Worm (Caenorhabditis elegans) whole organism, young adult: ENCODE results near the gene C48D1.9.

Source experiments
- B0035.1 ChIP-seq: sonication (generic microtip); optimal IDR thresholded peaks from 2 replicates; lab custom pipeline; 2016; ENCODE audit warnings: missing genetic modification characterization, mild to moderate bottlenecking, missing compliant biosample characterization, missing genotype, missing genetic modification reagents
- C17E4.6 ChIP-seq: fragments of 200-800 bp; sonication (Bioruptor generic); IDR thresholded peaks from 2 replicates; pipeline ENCODE4 v1.3.6; 2022; ENCODE audit warnings: missing genetic modification reagents, missing genetic modification characterization, missing compliant biosample characterization
- F37B4.10 ChIP-seq: fragments of 200-800 bp; sonication (Bioruptor generic); IDR thresholded peaks from 2 replicates; pipeline ENCODE4 v1.3.6; 2022; ENCODE audit warnings: missing genetic modification characterization, missing compliant biosample characterization
- F52B5.7 ChIP-seq: sonication (generic microtip); optimal IDR thresholded peaks from 2 replicates; lab custom pipeline; 2016; ENCODE audit warnings: mild to moderate bottlenecking, missing genetic modification characterization, missing compliant biosample characterization
- F57C9.4 ChIP-seq: sonication (generic microtip); optimal IDR thresholded peaks from 2 replicates; lab custom pipeline; 2017; ENCODE audit warnings: mild to moderate bottlenecking, missing genetic modification characterization, missing compliant biosample characterization
- T26A5.8 ChIP-seq: sonication (generic microtip); optimal IDR thresholded peaks from 2 replicates; lab custom pipeline; 2016; ENCODE audit warnings: missing genetic modification characterization, missing compliant biosample characterization
- Y53G8AR.9 ChIP-seq: fragments of 200-800 bp; sonication (Bioruptor generic); conservative IDR thresholded peaks from 2 replicates; pipeline ENCODE4 v1.3.6; 2022; ENCODE audit warnings: missing genetic modification reagents, missing genetic modification characterization, missing compliant biosample characterization
- Y56A3A.18 ChIP-seq: fragments of 200-800 bp; sonication (Bioruptor generic); IDR thresholded peaks from 2 replicates; pipeline ENCODE4 v1.3.6; 2022; ENCODE audit warnings: missing genetic modification reagents, missing genetic modification characterization, missing compliant biosample characterization
- Y79H2A.3 ChIP-seq: fragments of 200-800 bp; sonication (Bioruptor generic); conservative IDR thresholded peaks from 2 replicates; pipeline ENCODE4 v1.3.6; 2022; ENCODE audit warnings: missing genetic modification reagents, missing genetic modification characterization, missing compliant biosample characterization
- Y95B8A.8 ChIP-seq: fragments of 200-800 bp; sonication (Bioruptor generic); IDR thresholded peaks from 2 replicates; pipeline ENCODE4 v1.3.6; 2022; ENCODE audit warnings: missing genetic modification reagents, missing genetic modification characterization, missing compliant biosample characterization
- ZK185.1 ChIP-seq: sonication (generic microtip); optimal IDR thresholded peaks from 2 replicates; lab custom pipeline; 2016; ENCODE audit warnings: mild to moderate bottlenecking, missing genetic modification characterization, missing compliant biosample characterization; ENCODE audit not compliant: poor library complexity, severe bottlenecking
- akir-1 ChIP-seq: fragments of 200-800 bp; sonication (Bioruptor generic); optimal IDR thresholded peaks from 2 replicates; lab custom pipeline; 2018; ENCODE audit warnings: mild to moderate bottlenecking, missing genetic modification characterization, moderate library complexity, missing compliant biosample characterization
- aptf-2 ChIP-seq: fragments of 200-800 bp; sonication (Bioruptor generic); conservative IDR thresholded peaks from 2 replicates; pipeline ENCODE4 v1.3.6; 2022; ENCODE audit warnings: missing genetic modification reagents, missing genetic modification characterization, missing compliant biosample characterization
- aptf-3 ChIP-seq: fragments of 200-800 bp; sonication (Bioruptor generic); IDR thresholded peaks from 2 replicates; pipeline ENCODE4 v1.3.6; 2022; ENCODE audit warnings: missing genetic modification characterization, missing compliant biosample characterization
- atf-7 ChIP-seq: sonication (generic microtip); optimal IDR thresholded peaks from 2 replicates; lab custom pipeline; 2017; ENCODE audit warnings: mild to moderate bottlenecking, missing genetic modification characterization, missing compliant biosample characterization
- attf-6 ChIP-seq: fragments of 200-800 bp; sonication (Bioruptor generic); IDR thresholded peaks from 2 replicates; pipeline ENCODE4 v1.3.6; 2022; ENCODE audit warnings: missing genetic modification reagents, missing genetic modification characterization, missing compliant biosample characterization
- bed-2 ChIP-seq: fragments of 200-800 bp; sonication (Bioruptor generic); IDR thresholded peaks from 2 replicates; pipeline ENCODE4 v1.3.6; 2022; ENCODE audit warnings: missing genetic modification reagents, missing genetic modification characterization, missing compliant biosample characterization
- ccch-3 ChIP-seq: fragments of 200-800 bp; sonication (Bioruptor generic); optimal IDR thresholded peaks from 2 replicates; lab custom pipeline; 2018; ENCODE audit warnings: mild to moderate bottlenecking, missing genetic modification characterization, missing compliant biosample characterization
- cebp-1 ChIP-seq, 2 experiments: fragments of 200-800 bp in 1 of 2; sonication (Bioruptor generic) in 1 of 2; sonication (generic microtip) in 1 of 2; IDR thresholded peaks in 1 of 2; optimal IDR thresholded peaks in 1 of 2; 2 replicates each; pipeline versions ENCODE4 v1.3.6 to Lab custom; 2017 to 2022; ENCODE audit warnings: missing compliant biosample characterization in 2 of 2, missing genetic modification characterization in 2 of 2, mild to moderate bottlenecking in 1 of 2, missing genetic modification reagents in 1 of 2, moderate library complexity in 1 of 2
- chd-7 ChIP-seq: sonication (generic microtip); optimal IDR thresholded peaks from 2 replicates; lab custom pipeline; 2016; ENCODE audit warnings: mild to moderate bottlenecking, missing genetic modification characterization, moderate library complexity, missing compliant biosample characterization
- dox-1 ChIP-seq: fragments of 200-800 bp; sonication (Bioruptor generic); IDR thresholded peaks from 2 replicates; pipeline ENCODE4 v1.3.6; 2022; ENCODE audit warnings: missing genetic modification reagents, missing genetic modification characterization, missing compliant biosample characterization
- efl-1 ChIP-seq: fragments of 150-350 bp; optimal IDR thresholded peaks from 2 replicates; lab custom pipeline; 2014; ENCODE audit warnings: missing biosample characterization, missing genetic modification reagents, missing genetic modification characterization
- egl-18 ChIP-seq: fragments of 200-800 bp; sonication (Bioruptor generic); IDR thresholded peaks from 2 replicates; pipeline ENCODE4 v1.3.6; 2022; ENCODE audit warnings: missing genetic modification reagents, missing genetic modification characterization, missing compliant biosample characterization
- egl-44 ChIP-seq: fragments of 200-800 bp; sonication (Bioruptor generic); IDR thresholded peaks from 2 replicates; pipeline ENCODE4 v1.3.6; 2022; ENCODE audit warnings: missing genetic modification reagents, missing genetic modification characterization, missing compliant biosample characterization
- him-1 ChIP-seq: sonication (generic microtip); optimal IDR thresholded peaks from 2 replicates; lab custom pipeline; 2016; ENCODE audit warnings: missing genotype, missing genetic modification reagents, missing genetic modification characterization, missing compliant biosample characterization
- hmg-1.2 ChIP-seq: fragments of 200-800 bp; sonication (Bioruptor generic); IDR thresholded peaks from 2 replicates; pipeline ENCODE4 v1.3.6; 2022; ENCODE audit warnings: missing genetic modification reagents, missing genetic modification characterization, missing compliant biosample characterization
- hsf-1 ChIP-seq: fragments of 200-800 bp; sonication (Bioruptor generic); IDR thresholded peaks from 2 replicates; pipeline ENCODE4 v1.3.6; 2022; ENCODE audit warnings: missing genetic modification reagents, missing genetic modification characterization, missing compliant biosample characterization
- let-526 ChIP-seq: fragments of 200-800 bp; sonication (Bioruptor generic); IDR thresholded peaks from 2 replicates; pipeline ENCODE4 v1.3.6; 2022; ENCODE audit warnings: missing genetic modification reagents, missing genetic modification characterization, missing compliant biosample characterization
- lin-54 ChIP-seq: fragments of 200-800 bp; sonication (Bioruptor generic); optimal IDR thresholded peaks from 2 replicates; lab custom pipeline; 2018; ENCODE audit warnings: mild to moderate bottlenecking, missing genetic modification characterization, missing compliant biosample characterization
- lsl-1 ChIP-seq: fragments of 200-800 bp; sonication (Bioruptor generic); optimal IDR thresholded peaks from 2 replicates; lab custom pipeline; 2018; ENCODE audit warnings: mild to moderate bottlenecking, missing genetic modification characterization, moderate library complexity, missing compliant biosample characterization
- madf-3 ChIP-seq: fragments of 200-800 bp; sonication (Bioruptor generic); IDR thresholded peaks from 2 replicates; pipeline ENCODE4 v1.3.6; 2022; ENCODE audit warnings: missing genetic modification reagents, missing genetic modification characterization, missing compliant biosample characterization
- mcd-1 ChIP-seq: fragments of 200-800 bp; sonication (Bioruptor generic); IDR thresholded peaks from 2 replicates; pipeline ENCODE4 v1.3.6; 2022; ENCODE audit warnings: missing genetic modification reagents, missing genetic modification characterization, missing compliant biosample characterization
- mes-4 ChIP-seq: sonication (generic microtip); optimal IDR thresholded peaks from 2 replicates; lab custom pipeline; 2016; ENCODE audit warnings: missing genotype, missing genetic modification characterization, missing compliant biosample characterization
- nfyb-1 ChIP-seq: fragments of 200-800 bp; sonication (Bioruptor generic); IDR thresholded peaks from 2 replicates; pipeline ENCODE4 v1.3.6; 2022; ENCODE audit warnings: missing genetic modification reagents, missing genetic modification characterization, missing compliant biosample characterization
- nhr-27 ChIP-seq: fragments of 200-800 bp; sonication (Bioruptor generic); optimal IDR thresholded peaks from 2 replicates; lab custom pipeline; 2018; ENCODE audit warnings: mild to moderate bottlenecking, missing genetic modification characterization, moderate library complexity, missing compliant biosample characterization
- nhr-80 ChIP-seq: sonication (generic microtip); optimal IDR thresholded peaks from 2 replicates; lab custom pipeline; 2016; ENCODE audit warnings: missing genetic modification characterization, missing compliant biosample characterization
- nhr-90 ChIP-seq: sonication (generic microtip); optimal IDR thresholded peaks from 2 replicates; lab custom pipeline; 2016; ENCODE audit warnings: missing genotype, mild to moderate bottlenecking, missing genetic modification characterization, missing compliant biosample characterization
- pbrm-1 ChIP-seq: fragments of 200-800 bp; sonication (Bioruptor generic); IDR thresholded peaks from 2 replicates; pipeline ENCODE4 v1.3.6; 2022; ENCODE audit warnings: missing genetic modification reagents, missing genetic modification characterization, missing compliant biosample characterization
- rcor-1 ChIP-seq: fragments of 200-800 bp; sonication (Bioruptor generic); IDR thresholded peaks from 2 replicates; pipeline ENCODE4 v1.3.6; 2022; ENCODE audit warnings: missing genetic modification reagents, missing genetic modification characterization, missing compliant biosample characterization
- sdz-38 ChIP-seq: sonication (generic microtip); optimal IDR thresholded peaks from 2 replicates; lab custom pipeline; 2016; ENCODE audit warnings: missing genotype, missing genetic modification characterization, missing compliant biosample characterization
- sea-2 ChIP-seq: fragments of 200-800 bp; sonication (Bioruptor generic); IDR thresholded peaks from 2 replicates; pipeline ENCODE4 v1.3.6; 2022; ENCODE audit warnings: missing genetic modification characterization, missing compliant biosample characterization
- snpc-1.1 ChIP-seq: sonication (generic microtip); optimal IDR thresholded peaks from 2 replicates; lab custom pipeline; 2017; ENCODE audit warnings: missing genetic modification characterization, mild to moderate bottlenecking, missing compliant biosample characterization, antibody characterized with exemption, moderate library complexity, missing genotype, missing genetic modification reagents; ENCODE audit not compliant: insufficient read depth
- sptf-2 ChIP-seq: fragments of 200-800 bp; sonication (Bioruptor generic); optimal IDR thresholded peaks from 2 replicates; lab custom pipeline; 2018; ENCODE audit warnings: mild to moderate bottlenecking, missing genetic modification characterization, missing compliant biosample characterization
- tlf-1 ChIP-seq: fragments of 200-800 bp; sonication (Bioruptor generic); optimal IDR thresholded peaks from 2 replicates; lab custom pipeline; 2018; ENCODE audit warnings: mild to moderate bottlenecking, missing genetic modification characterization, missing compliant biosample characterization
- unc-62 ChIP-seq: fragments of 150-350 bp; optimal IDR thresholded peaks from 2 replicates; lab custom pipeline; 2014; ENCODE audit warnings: missing biosample characterization, missing genetic modification reagents, missing genetic modification characterization
- zim-3 ChIP-seq: sonication (generic microtip); optimal IDR thresholded peaks from 2 replicates; lab custom pipeline; 2017; ENCODE audit warnings: mild to moderate bottlenecking, missing genetic modification characterization, moderate library complexity, missing compliant biosample characterization
- ztf-3 ChIP-seq: fragments of 200-800 bp; sonication (Bioruptor generic); optimal IDR thresholded peaks from 2 replicates; lab custom pipeline; 2018; ENCODE audit warnings: mild to moderate bottlenecking, missing genetic modification characterization, missing compliant biosample characterization

C48D1.9 gene

ce11 chrIV:13240078-13240841, 30.8 kb upstream of the C48D1.9 start, which contains the start of gene rpl-12 (continued):
- TF ChIP-seq tlf-1 (GFP tag; lab: Kevin White, UChicago) (peak; percentile 99), nhr-90 (peak; percentile 62), attf-6 (peak; percentile 91), egl-18 (no peak; the same call in 1 of the 2 replicates), him-1 (tag; lab: Kevin White, UChicago) (peak; percentile 66), aptf-2 (GFP tag; lab: Robert Waterston, UW) (peak; percentile 68), C17E4.6 (peak; percentile 97), F37B4.10 (GFP tag; lab: Robert Waterston, UW) (0 out of 2 replicates have a peak, but pooled peaks have one; percentile 11), B0035.1 (tag; lab: Kevin White, UChicago) (peak; percentile 84), cebp-1 (GFP tag; IDR thresholded peaks at IDR 0.05; lab: Robert Waterston, UW) (peak; percentile 87), cebp-1 (tag; optimal IDR thresholded peaks at IDR 0.05; lab: Kevin White, UChicago) (peak; percentile 96), aptf-3 (GFP tag; lab: Robert Waterston, UW) (no peak), dox-1 (GFP tag; lab: Robert Waterston, UW) (peak; percentile 99), Y95B8A.8 (peak; percentile 96), Y56A3A.18 (GFP tag; lab: Robert Waterston, UW) (peak; percentile 95), lsl-1 (GFP tag; lab: Kevin White, UChicago) (peak; percentile 86), hsf-1 (GFP tag; lab: Robert Waterston, UW) (peak; percentile 87), bed-2 (GFP tag; lab: Robert Waterston, UW) (no peak), nhr-27 (tag; lab: Kevin White, UChicago) (peak; percentile 7), Y53G8AR.9 (GFP tag; lab: Robert Waterston, UW) (peak; percentile 99), mcd-1 (GFP tag; lab: Robert Waterston, UW) (peak; percentile 100), ztf-3 (GFP tag; lab: Kevin White, UChicago) (peak; percentile 60), lin-54 (GFP tag; lab: Kevin White, UChicago) (peak; percentile 100), T26A5.8 (tag; lab: Kevin White, UChicago) (no peak), madf-3 (GFP tag; lab: Robert Waterston, UW) (peak; percentile 96), pbrm-1 (GFP tag; lab: Robert Waterston, UW) (peak; percentile 98), hmg-1.2 (GFP tag; lab: Robert Waterston, UW) (peak; percentile 97), F52B5.7 (tag; lab: Kevin White, UChicago) (peak; percentile 66), zim-3 (peak; percentile 55), nhr-80 (tag; lab: Kevin White, UChicago) (peak; percentile 91), Y79H2A.3 (GFP tag; lab: Robert Waterston, UW) (0 out of 2 replicates have a peak, but pooled peaks have one; percentile 57), ccch-3 (GFP tag; lab: Kevin White, UChicago) (no peak), efl-1 (peak; percentile 92), let-526 (GFP tag; lab: Robert Waterston, UW) (peak; percentile 20), nfyb-1 (GFP tag; lab: Robert Waterston, UW) (peak; percentile 98), sdz-38 (tag; lab: Kevin White, UChicago) (no peak), unc-62 (GFP tag; lab: Kevin White, UChicago) (peak; percentile 88), chd-7 (tag; lab: Kevin White, UChicago) (peak; percentile 90), sptf-2 (GFP tag; lab: Kevin White, UChicago) (peak; percentile 8), egl-44 (GFP tag; lab: Robert Waterston, UW) (peak; percentile 78; the same call in 1 of the 2 replicates), rcor-1 (GFP tag; lab: Robert Waterston, UW) (peak; percentile 98), ZK185.1 (tag; lab: Kevin White, UChicago) (peak; percentile 96), akir-1 (peak; percentile 48), mes-4 (tag; lab: Kevin White, UChicago) (no peak), sea-2 (peak; percentile 77; the same call in 1 of the 2 replicates), snpc-1.1 (tag; lab: Kevin White, UChicago) (peak; percentile 63), atf-7 (tag; lab: Kevin White, UChicago) (peak; percentile 92), F57C9.4 (tag; lab: Kevin White, UChicago) (peak; percentile 10)
